Fruit fly (Drosophila melanogaster) whole organism, prepupa: Measurements from ENCODE around the gene nAChRalpha3.

Experiments used
- Blimp-1 ChIP-seq: fragments of 200-800 bp; sonication (Bioruptor generic); optimal IDR thresholded peaks from 3 replicates; lab custom pipeline; 2017; ENCODE audit warnings: missing biosample characterization, missing genetic modification characterization, mild to moderate bottlenecking, moderate library complexity, missing genetic modification reagents
- CG10669 ChIP-seq: fragments of 200-800 bp; sonication (Bioruptor generic); optimal IDR thresholded peaks from 3 replicates; lab custom pipeline; 2018; ENCODE audit warnings: missing biosample characterization, mild to moderate bottlenecking, missing genetic modification characterization, moderate library complexity
- CG11902 ChIP-seq: fragments of 200-800 bp; sonication (Bioruptor generic); optimal IDR thresholded peaks from 3 replicates; lab custom pipeline; 2016; ENCODE audit warnings: missing biosample characterization, missing genetic modification characterization
- CG15336 ChIP-seq: fragments of 200-800 bp; sonication (Bioruptor generic); IDR thresholded peaks from 2 replicates; pipeline ENCODE4 v1.3.6; 2022; ENCODE audit warnings: missing biosample characterization, missing genetic modification characterization
- CG1621 ChIP-seq: fragments of 200-800 bp; sonication (Bioruptor generic); optimal IDR thresholded peaks from 3 replicates; lab custom pipeline; 2018; ENCODE audit warnings: missing biosample characterization, mild to moderate bottlenecking, missing genetic modification characterization
- CG3032 ChIP-seq: fragments of 200-800 bp; optimal IDR thresholded peaks from 2 replicates; lab custom pipeline; 2019; ENCODE audit warnings: missing biosample characterization, mild to moderate bottlenecking, missing genetic modification characterization, moderate library complexity
- CG34406 ChIP-seq: fragments of 200-800 bp; sonication (Bioruptor generic); optimal IDR thresholded peaks from 3 replicates; lab custom pipeline; 2016; ENCODE audit warnings: missing biosample characterization, missing genetic modification characterization
- CG3919 ChIP-seq: fragments of 200-800 bp; sonication (Bioruptor generic); optimal IDR thresholded peaks from 3 replicates; lab custom pipeline; 2016; ENCODE audit warnings: missing biosample characterization, missing genetic modification characterization
- CG4318 ChIP-seq: fragments of 200-800 bp; sonication (Bioruptor generic); optimal IDR thresholded peaks from 3 replicates; lab custom pipeline; 2017; ENCODE audit warnings: missing biosample characterization, mild to moderate bottlenecking, missing genetic modification characterization
- CG6163 ChIP-seq: fragments of 200-800 bp; sonication (Bioruptor generic); IDR thresholded peaks from 3 replicates; pipeline ENCODE4 v1.3.6; 2022; ENCODE audit warnings: missing biosample characterization, missing genetic modification characterization
- CG7368 ChIP-seq: fragments of 200-800 bp; sonication (Bioruptor generic); optimal IDR thresholded peaks from 3 replicates; lab custom pipeline; 2016; ENCODE audit warnings: missing biosample characterization, missing genetic modification characterization
- CG8119 ChIP-seq: fragments of 200-800 bp; sonication (Bioruptor generic); IDR thresholded peaks from 3 replicates; pipeline ENCODE4 v1.3.6; 2022; ENCODE audit warnings: missing biosample characterization, missing genetic modification characterization
- CG8319 ChIP-seq: fragments of 200-800 bp; sonication (Bioruptor generic); optimal IDR thresholded peaks from 3 replicates; lab custom pipeline; 2016; ENCODE audit warnings: missing biosample characterization, missing genetic modification characterization
- CG9139 ChIP-seq: fragments of 200-800 bp; sonication (Bioruptor generic); optimal IDR thresholded peaks from 3 replicates; lab custom pipeline; 2017; ENCODE audit warnings: missing biosample characterization, mild to moderate bottlenecking, missing genetic modification characterization
- Eip75B ChIP-seq: fragments of 200-800 bp; sonication (Bioruptor generic); optimal IDR thresholded peaks from 3 replicates; lab custom pipeline; 2016; ENCODE audit warnings: missing biosample characterization, missing genetic modification characterization
- Eip78C ChIP-seq: fragments of 200-800 bp; sonication (Bioruptor generic); peaks from one replicate; lab custom pipeline; 2016; ENCODE audit warnings: missing biosample characterization, missing genetic modification characterization
- Ets96B ChIP-seq: fragments of 200-800 bp; optimal IDR thresholded peaks from 2 replicates; lab custom pipeline; 2019; ENCODE audit warnings: missing biosample characterization, mild to moderate bottlenecking, missing genetic modification characterization, moderate library complexity
- Gug ChIP-seq: fragments of 200-800 bp; sonication (Bioruptor generic); IDR thresholded peaks from 2 replicates; pipeline ENCODE4 v1.3.6; 2022; ENCODE audit warnings: missing biosample characterization, missing genetic modification characterization
- Hr38 ChIP-seq: sonication (Bioruptor generic); optimal IDR thresholded peaks from 2 replicates; lab custom pipeline; 2016; ENCODE audit warnings: missing biosample characterization, missing genetic modification characterization
- Hr39 ChIP-seq: fragments of 200-800 bp; sonication (Bioruptor generic); optimal IDR thresholded peaks from 2 replicates; lab custom pipeline; 2016; ENCODE audit warnings: missing biosample characterization, missing genetic modification characterization
- Hr4 ChIP-seq: fragments of 200-800 bp; sonication (Bioruptor generic); optimal IDR thresholded peaks from 3 replicates; lab custom pipeline; 2016; ENCODE audit warnings: missing biosample characterization, missing genetic modification characterization
- Lpt ChIP-seq: fragments of 200-800 bp; sonication (Bioruptor generic); optimal IDR thresholded peaks from 3 replicates; lab custom pipeline; 2016; ENCODE audit warnings: missing biosample characterization, missing genetic modification characterization
- Met ChIP-seq: fragments of 200-800 bp; sonication (Bioruptor generic); optimal IDR thresholded peaks from 3 replicates; lab custom pipeline; 2016; ENCODE audit warnings: missing biosample characterization, missing genetic modification characterization
- OdsH ChIP-seq: fragments of 200-800 bp; sonication (Bioruptor generic); optimal IDR thresholded peaks from 3 replicates; lab custom pipeline; 2016; ENCODE audit warnings: missing biosample characterization, missing genetic modification characterization
- Sox14 ChIP-seq: fragments of 200-800 bp; sonication (Bioruptor generic); optimal IDR thresholded peaks from 3 replicates; lab custom pipeline; 2016; ENCODE audit warnings: missing biosample characterization, missing genetic modification characterization
- Sox15 ChIP-seq: fragments of 200-800 bp; sonication (Bioruptor generic); optimal IDR thresholded peaks from 3 replicates; lab custom pipeline; 2016; ENCODE audit warnings: missing biosample characterization, missing genetic modification characterization
- achi ChIP-seq: fragments of 200-800 bp; sonication (Bioruptor generic); optimal IDR thresholded peaks from 3 replicates; lab custom pipeline; 2016; ENCODE audit warnings: missing biosample characterization, missing genetic modification characterization
- acj6 ChIP-seq: fragments of 200-800 bp; sonication (Bioruptor generic); optimal IDR thresholded peaks from 3 replicates; lab custom pipeline; 2016; ENCODE audit warnings: missing biosample characterization, missing genetic modification characterization
- dac ChIP-seq: fragments of 200-800 bp; sonication (Bioruptor generic); optimal IDR thresholded peaks from 2 replicates; lab custom pipeline; 2017; ENCODE audit warnings: missing biosample characterization, mild to moderate bottlenecking, missing genetic modification characterization
- dsx ChIP-seq: fragments of 200-800 bp; optimal IDR thresholded peaks from 3 replicates; lab custom pipeline; 2019; ENCODE audit warnings: missing biosample characterization, mild to moderate bottlenecking, missing genetic modification characterization, moderate library complexity; ENCODE audit not compliant: poor library complexity, severe bottlenecking
- eg ChIP-seq: fragments of 200-800 bp; sonication (Bioruptor generic); IDR thresholded peaks from 3 replicates; pipeline ENCODE4 v1.3.6; 2022; ENCODE audit warnings: missing biosample characterization, missing genetic modification characterization
- esn ChIP-seq: fragments of 200-800 bp; sonication (Bioruptor generic); optimal IDR thresholded peaks from 2 replicates; lab custom pipeline; 2016; ENCODE audit warnings: missing biosample characterization, mild to moderate bottlenecking, missing genetic modification characterization, moderate library complexity
- fd85E ChIP-seq: fragments of 200-800 bp; sonication (Bioruptor generic); optimal IDR thresholded peaks from 3 replicates; lab custom pipeline; 2016; ENCODE audit warnings: missing biosample characterization, missing genetic modification characterization
- fkh ChIP-seq: fragments of 200-800 bp; sonication (Bioruptor generic); optimal IDR thresholded peaks from 3 replicates; lab custom pipeline; 2017; ENCODE audit warnings: missing biosample characterization, mild to moderate bottlenecking, missing genetic modification characterization, moderate library complexity
- lz ChIP-seq: fragments of 200-800 bp; sonication (Bioruptor generic); optimal IDR thresholded peaks from 3 replicates; lab custom pipeline; 2016; ENCODE audit warnings: missing biosample characterization, missing genetic modification characterization
- net ChIP-seq: fragments of 200-800 bp; sonication (Bioruptor generic); optimal IDR thresholded peaks from 3 replicates; lab custom pipeline; 2016; ENCODE audit warnings: missing biosample characterization, missing genetic modification characterization
- pdm3 ChIP-seq: fragments of 200-800 bp; sonication (Bioruptor generic); optimal IDR thresholded peaks from 3 replicates; lab custom pipeline; 2016; ENCODE audit warnings: missing biosample characterization, missing genetic modification characterization
- spab ChIP-seq: fragments of 200-800 bp; sonication (Bioruptor generic); optimal IDR thresholded peaks from 2 replicates; lab custom pipeline; 2017; ENCODE audit warnings: missing biosample characterization, mild to moderate bottlenecking, missing genetic modification characterization, missing genetic modification reagents
- ss ChIP-seq, 2 experiments: fragments of 200-800 bp; sonication (Bioruptor generic); optimal IDR thresholded peaks; 2 replicates in 1 of 2; 3 replicates in 1 of 2; lab custom pipeline; 2017 to 2018; ENCODE audit warnings: mild to moderate bottlenecking in 2 of 2, missing biosample characterization in 2 of 2, missing genetic modification characterization in 2 of 2, moderate library complexity in 1 of 2
- topi ChIP-seq: fragments of 200-800 bp; sonication (Bioruptor generic); optimal IDR thresholded peaks from 3 replicates; lab custom pipeline; 2016; ENCODE audit warnings: missing biosample characterization, missing genetic modification characterization

Gene nAChRalpha3

DNA sequence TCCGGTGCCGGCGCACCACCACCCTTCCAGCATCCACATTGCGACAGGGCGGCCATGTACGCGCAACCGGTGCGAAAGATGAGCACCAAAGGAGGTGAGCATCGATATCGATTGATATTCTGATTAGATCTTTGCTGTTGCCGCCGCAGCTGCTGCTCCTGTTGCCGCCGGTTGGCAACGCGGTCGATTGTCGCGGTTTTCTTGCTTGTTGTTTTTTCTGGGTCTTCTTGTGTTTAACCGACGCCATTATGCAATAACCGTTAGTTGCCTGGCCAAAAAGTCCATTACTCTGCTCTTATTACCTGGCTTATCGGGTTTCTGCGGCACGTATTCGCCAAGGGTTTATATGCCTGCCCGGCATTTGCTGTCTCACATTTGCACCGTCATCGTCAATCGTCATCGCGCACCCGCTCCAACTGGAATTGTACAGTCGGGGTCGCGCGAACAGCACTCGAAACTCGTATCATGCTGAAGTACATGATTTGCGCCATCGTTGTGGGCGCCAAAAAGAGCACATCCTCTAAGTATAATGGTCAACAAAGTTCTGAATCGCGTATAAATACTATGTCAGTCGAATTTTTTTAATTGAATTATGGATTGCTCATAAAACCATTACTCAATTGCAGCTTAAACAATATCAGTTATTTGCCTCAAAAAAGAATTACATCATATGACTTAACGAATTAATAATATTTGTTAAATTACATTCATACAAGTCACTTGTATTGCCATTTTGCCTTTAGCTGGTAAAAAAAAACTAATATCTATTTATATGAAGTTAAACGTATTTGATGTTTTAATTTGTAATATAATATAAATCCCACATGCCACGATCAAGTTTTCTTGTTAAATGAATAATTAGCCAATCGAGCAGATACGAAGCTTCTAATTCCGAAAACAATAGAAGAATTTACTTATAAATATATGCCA is 122.7 kb downstream of the nAChRalpha3 start, which contains the start of gene sni (continued):
- no peak for TF ChIP-seq OdsH
- peak; percentile 54 for TF ChIP-seq Hr39 (GFP tag; lab: Kevin White, UChicago)
- TF ChIP-seq pdm3 (GFP tag; lab: Kevin White, UChicago): peak; percentile 54
- TF ChIP-seq CG15336 (GFP tag; lab: Robert Waterston, UW): peak; percentile 45; the same call in 1 of the 2 replicates
- TF ChIP-seq fd85E (GFP tag; lab: Kevin White, UChicago): no peak
- TF ChIP-seq ss (GFP tag; optimal IDR thresholded peaks at IDR 0.05; lab: Kevin White, UChicago): peak in 1 of 2 experiments; percentile 14
- peak; percentile 72 for TF ChIP-seq esn (GFP tag; lab: Kevin White, UChicago)
- TF ChIP-seq acj6 (GFP tag; lab: Kevin White, UChicago): peak; percentile 48
- no peak for TF ChIP-seq Hr38 (GFP tag; lab: Kevin White, UChicago)
- TF ChIP-seq Met: peak; percentile 63
- no peak for TF ChIP-seq CG8319
- no peak for TF ChIP-seq CG1621 (tag; lab: Kevin White, UChicago)
- peak; percentile 35 for TF ChIP-seq Eip75B (GFP tag; lab: Kevin White, UChicago)
- TF ChIP-seq CG8119 (GFP tag; lab: Robert Waterston, UW): no peak
- TF ChIP-seq CG4318 (GFP tag; lab: Kevin White, UChicago): no peak
- peak; percentile 50 for TF ChIP-seq CG34406 (GFP tag; lab: Kevin White, UChicago)
- peak; percentile 23 for TF ChIP-seq CG11902 (GFP tag; lab: Kevin White, UChicago)
- peak; percentile 53 for TF ChIP-seq CG3919 (GFP tag; lab: Kevin White, UChicago)
- TF ChIP-seq CG6163 (GFP tag; lab: Robert Waterston, UW): peak; percentile 50; the same call in 2 of the 3 replicates
- TF ChIP-seq Sox15: peak; percentile 28
- TF ChIP-seq dsx (GFP tag; lab: Kevin White, UChicago): peak; percentile 22
- TF ChIP-seq lz: peak; percentile 49
- TF ChIP-seq spab (GFP tag; lab: Kevin White, UChicago): peak; percentile 18
- peak; percentile 45 for TF ChIP-seq Ets96B (tag; lab: Kevin White, UChicago)
- no peak for TF ChIP-seq fkh (GFP tag; lab: Kevin White, UChicago)
- peak; percentile 28 for TF ChIP-seq net
- peak; percentile 8 for TF ChIP-seq CG7368 (GFP tag; lab: Kevin White, UChicago)
- no peak for TF ChIP-seq CG9139 (GFP tag; lab: Kevin White, UChicago)
- peak; percentile 92 for TF ChIP-seq Eip78C (GFP tag; lab: Kevin White, UChicago)
- TF ChIP-seq CG3032 (tag; lab: Kevin White, UChicago): peak; percentile 27
- peak; percentile 65 for TF ChIP-seq topi (GFP tag; lab: Kevin White, UChicago)
- peak; percentile 49 for TF ChIP-seq achi (GFP tag; lab: Kevin White, UChicago)
- TF ChIP-seq Hr4 (GFP tag; lab: Kevin White, UChicago): no peak
- TF ChIP-seq Blimp-1 (GFP tag; lab: Kevin White, UChicago): peak; percentile 6
- TF ChIP-seq dac (GFP tag; lab: Kevin White, UChicago): no peak
- peak; percentile 42 for TF ChIP-seq CG10669 (GFP tag; lab: Kevin White, UChicago)
- TF ChIP-seq Sox14 (GFP tag; lab: Kevin White, UChicago): peak; percentile 44
- peak; percentile 48; the same call in 1 of the 3 replicates for TF ChIP-seq eg (GFP tag; lab: Robert Waterston, UW)
- no peak for TF ChIP-seq Lpt (GFP tag; lab: Kevin White, UChicago)
- peak; percentile 57 for TF ChIP-seq Gug (GFP tag; lab: Robert Waterston, UW)
- TF ChIP-seq, all 60 proteins: peak for 40
